Fruit fly (Drosophila melanogaster) whole organism, embryonic: ENCODE data around the gene Osi17.

Experiments used
- Ada2b ChIP-seq: fragments of 200-800 bp; sonication (Bioruptor generic); IDR thresholded peaks from 2 replicates; pipeline ENCODE4 v1.3.6; 2022; ENCODE audit warnings: missing biosample characterization, missing genetic modification characterization
- B-H1 ChIP-seq: fragments of 200-800 bp; sonication (Bioruptor generic); IDR thresholded peaks from 3 replicates; pipeline ENCODE4 v1.3.6; 2022; ENCODE audit warnings: missing biosample characterization, missing genetic modification characterization
- CG10147 ChIP-seq: fragments of 200-800 bp; sonication (Bioruptor generic); optimal IDR thresholded peaks from 2 replicates; lab custom pipeline; 2019; ENCODE audit warnings: missing biosample characterization, mild to moderate bottlenecking, missing genetic modification characterization, moderate library complexity
- CG11093 ChIP-seq: fragments of 200-800 bp; sonication (Bioruptor generic); IDR thresholded peaks from 3 replicates; pipeline ENCODE4 v1.3.6; 2022; ENCODE audit warnings: missing biosample characterization, missing genetic modification characterization
- CG12219 ChIP-seq: fragments of 200-800 bp; sonication (Bioruptor generic); optimal IDR thresholded peaks from 3 replicates; lab custom pipeline; 2018; ENCODE audit warnings: missing biosample characterization, mild to moderate bottlenecking, missing genetic modification characterization
- CG12236 ChIP-seq: fragments of 200-800 bp; sonication (Bioruptor generic); optimal IDR thresholded peaks from 2 replicates; lab custom pipeline; 2016; ENCODE audit warnings: missing biosample characterization, missing genetic modification characterization
- CG13287 ChIP-seq: fragments of 200-800 bp; sonication (Bioruptor generic); IDR thresholded peaks from 2 replicates; pipeline ENCODE4 v1.3.6; 2022; ENCODE audit warnings: missing biosample characterization, missing genetic modification characterization; ENCODE audit not compliant: partially characterized antibody
- CG13894 ChIP-seq: fragments of 200-800 bp; sonication (Bioruptor generic); optimal IDR thresholded peaks from 3 replicates; lab custom pipeline; 2018; ENCODE audit warnings: missing biosample characterization, mild to moderate bottlenecking, missing genetic modification characterization, moderate library complexity
- CG15269 ChIP-seq: fragments of 200-800 bp; sonication (Bioruptor generic); optimal IDR thresholded peaks from 2 replicates; lab custom pipeline; 2018; ENCODE audit warnings: missing biosample characterization, mild to moderate bottlenecking, missing genetic modification characterization, moderate library complexity
- CG15514 ChIP-seq: fragments of 200-800 bp; sonication (Bioruptor generic); optimal IDR thresholded peaks from 3 replicates; lab custom pipeline; 2017; ENCODE audit warnings: missing biosample characterization, missing genetic modification characterization, mild to moderate bottlenecking, moderate library complexity, missing genetic modification reagents
- CG15696 ChIP-seq: fragments of 200-800 bp; sonication (Bioruptor generic); optimal IDR thresholded peaks from 2 replicates; lab custom pipeline; 2019; ENCODE audit warnings: missing biosample characterization, mild to moderate bottlenecking, missing genetic modification characterization, moderate library complexity
- CG17359 ChIP-seq: fragments of 200-800 bp; sonication (Bioruptor generic); optimal IDR thresholded peaks from 3 replicates; lab custom pipeline; 2018; ENCODE audit warnings: missing biosample characterization, mild to moderate bottlenecking, missing genetic modification characterization, moderate library complexity
- CG17568 ChIP-seq: fragments of 200-800 bp; sonication (Bioruptor generic); optimal IDR thresholded peaks from 2 replicates; lab custom pipeline; 2018; ENCODE audit warnings: missing biosample characterization, mild to moderate bottlenecking, missing genetic modification characterization, moderate library complexity
- CG2116 ChIP-seq: fragments of 200-800 bp; sonication (Bioruptor generic); optimal IDR thresholded peaks from 3 replicates; lab custom pipeline; 2018; ENCODE audit warnings: missing biosample characterization, mild to moderate bottlenecking, missing genetic modification characterization
- CG33557 ChIP-seq: fragments of 200-800 bp; sonication (Bioruptor generic); optimal IDR thresholded peaks from 2 replicates; lab custom pipeline; 2019; ENCODE audit warnings: missing biosample characterization, mild to moderate bottlenecking, missing genetic modification characterization, moderate library complexity
- CG4328 ChIP-seq: fragments of 200-800 bp; sonication (Bioruptor generic); optimal IDR thresholded peaks from 3 replicates; lab custom pipeline; 2017; ENCODE audit warnings: missing biosample characterization, missing genetic modification reagents, missing genetic modification characterization
- CG4617 ChIP-seq: fragments of 200-800 bp; sonication (Bioruptor generic); optimal IDR thresholded peaks from 3 replicates; lab custom pipeline; 2016; ENCODE audit warnings: missing biosample characterization, missing genetic modification characterization, borderline replicate concordance
- CG8944 ChIP-seq: fragments of 200-800 bp; sonication (Bioruptor generic); optimal IDR thresholded peaks from 3 replicates; lab custom pipeline; 2016; ENCODE audit warnings: missing biosample characterization, missing genetic modification characterization
- Dip3 ChIP-seq: fragments of 200-800 bp; sonication (Bioruptor generic); optimal IDR thresholded peaks from 3 replicates; lab custom pipeline; 2016; ENCODE audit warnings: missing biosample characterization, missing genetic modification characterization
- HLH54F ChIP-seq: fragments of 200-800 bp; sonication (Bioruptor generic); optimal IDR thresholded peaks from 3 replicates; lab custom pipeline; 2016; ENCODE audit warnings: missing biosample characterization, missing genetic modification characterization
- Lhr ChIP-seq: fragments of 200-800 bp; sonication (Bioruptor generic); optimal IDR thresholded peaks from 3 replicates; lab custom pipeline; 2017; ENCODE audit warnings: mild to moderate bottlenecking, missing biosample characterization, missing genetic modification reagents, missing genetic modification characterization
- Ptx1 ChIP-seq: fragments of 200-800 bp; sonication (Bioruptor generic); IDR thresholded peaks from 2 replicates; pipeline ENCODE4 v1.3.6; 2022; ENCODE audit warnings: missing biosample characterization, missing genetic modification characterization
- Ravus ChIP-seq: fragments of 200-800 bp; sonication (Bioruptor generic); IDR thresholded peaks from 2 replicates; pipeline ENCODE4 v1.3.6; 2022; ENCODE audit warnings: missing biosample characterization, missing genetic modification characterization
- YL-1 ChIP-seq: fragments of 200-800 bp; sonication (Bioruptor generic); optimal IDR thresholded peaks from 3 replicates; lab custom pipeline; 2017; ENCODE audit warnings: missing biosample characterization, mild to moderate bottlenecking, missing genetic modification characterization
- ara ChIP-seq: fragments of 200-800 bp; sonication (Bioruptor generic); IDR thresholded peaks from 2 replicates; pipeline ENCODE4 v1.3.6; 2022; ENCODE audit warnings: missing biosample characterization, missing genetic modification characterization
- bbx ChIP-seq: fragments of 200-800 bp; sonication (Bioruptor generic); IDR thresholded peaks from 2 replicates; pipeline ENCODE4 v1.3.6; 2022; ENCODE audit warnings: missing biosample characterization, missing genetic modification characterization; ENCODE audit not compliant: partially characterized antibody
- bcd ChIP-seq: fragments of 200-800 bp; sonication (Bioruptor generic); optimal IDR thresholded peaks from 2 replicates; lab custom pipeline; 2017; ENCODE audit warnings: missing biosample characterization, mild to moderate bottlenecking, missing genetic modification characterization
- crol ChIP-seq: fragments of 200-800 bp; sonication (Bioruptor generic); IDR thresholded peaks from 2 replicates; pipeline ENCODE4 v1.3.6; 2022; ENCODE audit warnings: missing biosample characterization, missing genetic modification characterization
- disco-r ChIP-seq: fragments of 200-800 bp; sonication (Bioruptor generic); optimal IDR thresholded peaks from 2 replicates; lab custom pipeline; 2016; ENCODE audit warnings: missing biosample characterization, missing genetic modification characterization
- en ChIP-seq: fragments of 200-800 bp; sonication (Bioruptor generic); optimal IDR thresholded peaks from 2 replicates; lab custom pipeline; 2016; ENCODE audit warnings: missing biosample characterization, missing genetic modification characterization
- fd64A ChIP-seq: fragments of 200-800 bp; sonication (Bioruptor generic); optimal IDR thresholded peaks from 3 replicates; lab custom pipeline; 2018; ENCODE audit warnings: missing biosample characterization, mild to moderate bottlenecking, missing genetic modification characterization
- fd96Cb ChIP-seq: fragments of 200-800 bp; sonication (Bioruptor generic); optimal IDR thresholded peaks from 2 replicates; lab custom pipeline; 2018; ENCODE audit warnings: missing biosample characterization, mild to moderate bottlenecking, missing genetic modification characterization, moderate library complexity
- fru ChIP-seq: fragments of >200 bp; optimal IDR thresholded peaks from 2 replicates; lab custom pipeline; 2017
- gcm2 ChIP-seq: fragments of 200-800 bp; sonication (Bioruptor generic); optimal IDR thresholded peaks from 2 replicates; lab custom pipeline; 2016; ENCODE audit warnings: missing biosample characterization, missing genetic modification characterization
- h ChIP-seq: fragments of >200 bp; optimal IDR thresholded peaks from 2 replicates; lab custom pipeline; 2017
- ind ChIP-seq: fragments of 200-800 bp; sonication (Bioruptor generic); optimal IDR thresholded peaks from 3 replicates; lab custom pipeline; 2016; ENCODE audit warnings: missing biosample characterization, missing genetic modification characterization
- jumu ChIP-seq: fragments of 200-800 bp; sonication (Bioruptor generic); optimal IDR thresholded peaks from 3 replicates; lab custom pipeline; 2016; ENCODE audit warnings: missing biosample characterization, missing genetic modification characterization
- lov ChIP-seq, 2 experiments: fragments of 200-800 bp in 1 of 2; fragments of >200 bp in 1 of 2; sonication (Bioruptor generic) in 1 of 2; IDR thresholded peaks in 1 of 2; optimal IDR thresholded peaks in 1 of 2; 2 replicates in 1 of 2; 3 replicates in 1 of 2; pipeline versions ENCODE4 v1.3.6 to Lab custom; 2017 to 2022; ENCODE audit warnings: missing biosample characterization in 1 of 2, missing genetic modification characterization in 1 of 2
- nerfin-2 ChIP-seq: fragments of 200-800 bp; sonication (Bioruptor generic); IDR thresholded peaks from 2 replicates; pipeline ENCODE4 v1.3.6; 2022; ENCODE audit warnings: missing biosample characterization, missing genetic modification characterization; ENCODE audit not compliant: partially characterized antibody
- nmo ChIP-seq: fragments of 200-800 bp; sonication (Bioruptor generic); optimal IDR thresholded peaks from 2 replicates; lab custom pipeline; 2018; ENCODE audit warnings: missing biosample characterization, mild to moderate bottlenecking, missing genetic modification characterization, moderate library complexity
- ranshi ChIP-seq: fragments of 200-800 bp; sonication (Bioruptor generic); IDR thresholded peaks from 2 replicates; pipeline ENCODE4 v1.3.6; 2022; ENCODE audit warnings: missing biosample characterization, missing genetic modification characterization
- schlank ChIP-seq: fragments of 200-800 bp; sonication (Bioruptor generic); optimal IDR thresholded peaks from 2 replicates; lab custom pipeline; 2018; ENCODE audit warnings: missing biosample characterization, mild to moderate bottlenecking, missing genetic modification characterization
- sd ChIP-seq: fragments of 200-800 bp; sonication (Bioruptor generic); optimal IDR thresholded peaks from 3 replicates; lab custom pipeline; 2018; ENCODE audit warnings: missing biosample characterization, mild to moderate bottlenecking, missing genetic modification characterization, moderate library complexity
- tio ChIP-seq: fragments of 200-800 bp; sonication (Bioruptor generic); optimal IDR thresholded peaks from 2 replicates; lab custom pipeline; 2017; ENCODE audit warnings: missing biosample characterization, missing genetic modification characterization, inconsistent platforms
- tll ChIP-seq, 2 experiments: fragments of 200-800 bp in 1 of 2; fragments of >200 bp in 1 of 2; sonication (Bioruptor generic) in 1 of 2; optimal IDR thresholded peaks; 2 replicates each; lab custom pipeline; 2017 to 2019; ENCODE audit warnings: missing biosample characterization in 2 of 2, missing genetic modification characterization in 2 of 2, mild to moderate bottlenecking in 1 of 2, moderate library complexity in 1 of 2
- trem ChIP-seq: fragments of 200-800 bp; optimal IDR thresholded peaks from 3 replicates; lab custom pipeline; 2019; ENCODE audit warnings: missing biosample characterization, mild to moderate bottlenecking, missing genetic modification characterization, moderate library complexity
- vvl ChIP-seq: fragments of 200-800 bp; sonication (Bioruptor generic); IDR thresholded peaks from 2 replicates; pipeline ENCODE4 v1.3.6; 2022; ENCODE audit warnings: missing biosample characterization, missing genetic modification characterization
- wor ChIP-seq: fragments of 200-800 bp; sonication (Bioruptor generic); IDR thresholded peaks from 2 replicates; pipeline ENCODE4 v1.3.6; 2022; ENCODE audit warnings: missing biosample characterization, missing genetic modification characterization
- yki ChIP-seq: fragments of >200 bp; optimal IDR thresholded peaks from 3 replicates; lab custom pipeline; 2018

Gene Osi17

dm6 chr3R:6353624-6354352, 42.2 kb downstream of the Osi17 start (continued):
- TF ChIP-seq CG8944: peak; percentile 48
- peak; percentile 54; the same call in 1 of the 2 replicates for TF ChIP-seq ranshi
- peak; percentile 77 for TF ChIP-seq ind (GFP tag; lab: Kevin White, UChicago)
- TF ChIP-seq CG12219: peak; percentile 74
- peak; percentile 65 for TF ChIP-seq CG12236 (GFP tag; lab: Kevin White, UChicago)
- TF ChIP-seq trem: peak; percentile 58
- TF ChIP-seq tio (GFP tag; lab: Kevin White, UChicago): peak; percentile 82
- no peak for TF ChIP-seq yki (lab: Kevin White, UChicago)
- no peak for TF ChIP-seq fd64A
- no peak for TF ChIP-seq CG10147 (GFP tag; lab: Kevin White, UChicago)
- peak; percentile 64 for TF ChIP-seq en (GFP tag; lab: Kevin White, UChicago)
- TF ChIP-seq h: no peak
- TF ChIP-seq CG17568: peak; percentile 47
- peak; percentile 32 for TF ChIP-seq CG2116
- peak; percentile 15 for TF ChIP-seq schlank (tag; lab: Kevin White, UChicago)
- TF ChIP-seq nmo (GFP tag; lab: Kevin White, UChicago): peak; percentile 93
- no peak for TF ChIP-seq CG13287 (GFP tag; lab: Robert Waterston, UW)
- peak; percentile 49 for TF ChIP-seq CG4617
- no peak for TF ChIP-seq YL-1 (GFP tag; lab: Kevin White, UChicago)
- TF ChIP-seq CG17359 (tag; lab: Kevin White, UChicago): peak; percentile 80
- no peak for TF ChIP-seq bbx (GFP tag; lab: Robert Waterston, UW)
- 0 out of 2 replicates have a peak, but pooled peaks have one; percentile 34 for TF ChIP-seq nerfin-2 (GFP tag; lab: Robert Waterston, UW)
- TF ChIP-seq HLH54F (GFP tag; lab: Kevin White, UChicago): peak; percentile 45
- TF ChIP-seq fru: no peak
- TF ChIP-seq bcd (GFP tag; lab: Kevin White, UChicago): peak; percentile 84
- TF ChIP-seq crol (GFP tag; lab: Robert Waterston, UW): no peak
- TF ChIP-seq tll (GFP tag; optimal IDR thresholded peaks at IDR 0.05; lab: Kevin White, UChicago): no peak
- peak; percentile 82 for TF ChIP-seq fd96Cb (tag; lab: Kevin White, UChicago)
- TF ChIP-seq Lhr (GFP tag; lab: Kevin White, UChicago): peak; percentile 30
- no peak for TF ChIP-seq CG13894 (tag; lab: Kevin White, UChicago)
- no peak for TF ChIP-seq CG15514 (GFP tag; lab: Kevin White, UChicago)
- TF ChIP-seq CG15269 (tag; lab: Kevin White, UChicago): no peak
- peak; percentile 61 for TF ChIP-seq wor (GFP tag; lab: Robert Waterston, UW)
- TF ChIP-seq sd (tag; lab: Kevin White, UChicago): no peak
- TF ChIP-seq Ada2b: peak; percentile 32; the same call in 1 of the 2 replicates
- no peak; the same call in 1 of the 2 replicates for TF ChIP-seq vvl (GFP tag; lab: Robert Waterston, UW)
- peak; percentile 64 for TF ChIP-seq disco-r (GFP tag; lab: Kevin White, UChicago)
- no peak for TF ChIP-seq lov (optimal IDR thresholded peaks at IDR 0.05; lab: Kevin White, UChicago)
- TF ChIP-seq lov (GFP tag; IDR thresholded peaks at IDR 0.05; lab: Robert Waterston, UW): no peak
- no peak for TF ChIP-seq CG33557 (GFP tag; lab: Kevin White, UChicago)
- peak; percentile 67 for TF ChIP-seq Ptx1
- TF ChIP-seq B-H1: peak; percentile 56; the same call in 2 of the 3 replicates
- no peak for TF ChIP-seq ara (GFP tag; lab: Robert Waterston, UW)
- TF ChIP-seq Ravus (GFP tag; lab: Robert Waterston, UW): no peak
- TF ChIP-seq CG11093 (GFP tag; lab: Robert Waterston, UW): 0 out of 3 replicates have a peak, but pooled peaks have one; percentile 17
- TF ChIP-seq jumu (GFP tag; lab: Kevin White, UChicago): peak; percentile 20
- TF ChIP-seq Dip3 (GFP tag; lab: Kevin White, UChicago): peak; percentile 57
- peak; percentile 20 for TF ChIP-seq CG15696
- no peak for TF ChIP-seq CG4328 (GFP tag; lab: Kevin White, UChicago)
- TF ChIP-seq gcm2 (GFP tag; lab: Kevin White, UChicago): no peak
